Worm (Caenorhabditis elegans) whole organism, L4 larva: ENCODE results near the gene cyp-14A1.
A peak's percentile ranks its signal among the peaks of the same experiment; 100 is the strongest.

ENCODE experiments used
- F10B5.3 ChIP-seq: sonication (generic microtip); optimal IDR thresholded peaks from 2 replicates; lab custom pipeline; 2016; ENCODE audit warnings: mild to moderate bottlenecking, missing genetic modification characterization, missing compliant biosample characterization
- F44E2.7 ChIP-seq: fragments of 200-800 bp; sonication (Bioruptor generic); IDR thresholded peaks from 2 replicates; pipeline ENCODE4 v2.1.2; 2022; ENCODE audit warnings: missing genetic modification characterization, missing compliant biosample characterization
- F49E8.2 ChIP-seq: sonication (generic microtip); optimal IDR thresholded peaks from 2 replicates; lab custom pipeline; 2016; ENCODE audit warnings: missing compliant biosample characterization, mild to moderate bottlenecking, missing genetic modification characterization, borderline replicate concordance
- R02D3.7 ChIP-seq: fragments of 150-350 bp; sonication (generic microtip); optimal IDR thresholded peaks from 3 replicates; lab custom pipeline; 2014; ENCODE audit warnings: missing biosample characterization, missing genetic modification characterization
- Y105C5A.15 ChIP-seq: fragments of 200-800 bp; sonication (Bioruptor generic); IDR thresholded peaks from 2 replicates; pipeline ENCODE4 v1.3.6; 2022; ENCODE audit warnings: missing genetic modification characterization, missing compliant biosample characterization
- Y75B8A.6 ChIP-seq: fragments of 200-800 bp; sonication (Bioruptor generic); IDR thresholded peaks from 2 replicates; pipeline ENCODE4 v1.3.6; 2022; ENCODE audit warnings: missing genetic modification reagents, missing genetic modification characterization, missing compliant biosample characterization
- ZK337.2 ChIP-seq: fragments of 200-800 bp; sonication (Bioruptor generic); IDR thresholded peaks from 2 replicates; pipeline ENCODE4 v1.3.6; 2022; ENCODE audit warnings: missing genetic modification reagents, missing genetic modification characterization, missing compliant biosample characterization
- ZK546.5 ChIP-seq, 2 experiments: sonication (generic microtip); optimal IDR thresholded peaks; 2 replicates each; lab custom pipeline; 2017; ENCODE audit warnings: missing biosample characterization in 2 of 2, missing genetic modification characterization in 2 of 2
- attf-4 ChIP-seq: sonication (generic microtip); optimal IDR thresholded peaks from 3 replicates; lab custom pipeline; 2017; ENCODE audit warnings: missing biosample characterization, missing genetic modification characterization
- ceh-20 ChIP-seq: fragments of 200-800 bp; sonication (Bioruptor generic); IDR thresholded peaks from 2 replicates; pipeline ENCODE4 v1.3.6; 2022; ENCODE audit warnings: missing genetic modification reagents, missing genetic modification characterization, missing compliant biosample characterization
- ceh-32 ChIP-seq: sonication (generic microtip); optimal IDR thresholded peaks from 2 replicates; lab custom pipeline; 2016; ENCODE audit warnings: mild to moderate bottlenecking, missing genetic modification characterization, missing compliant biosample characterization; ENCODE audit not compliant: poor library complexity
- cey-2 ChIP-seq: sonication (generic microtip); optimal IDR thresholded peaks from 3 replicates; lab custom pipeline; 2017; ENCODE audit warnings: missing genetic modification characterization, mild to moderate bottlenecking, missing compliant biosample characterization, antibody characterized with exemption, borderline replicate concordance; ENCODE audit not compliant: insufficient read depth
- daf-12 ChIP-seq: fragments of 150-350 bp; optimal IDR thresholded peaks from 2 replicates; lab custom pipeline; 2014; ENCODE audit warnings: missing biosample characterization, missing genetic modification reagents, missing genetic modification characterization
- dmd-9 ChIP-seq: fragments of 200-800 bp; sonication (Bioruptor generic); IDR thresholded peaks from 2 replicates; pipeline ENCODE4 v1.3.6; 2022; ENCODE audit warnings: missing genetic modification reagents, missing genetic modification characterization, missing compliant biosample characterization
- dpl-1 ChIP-seq: fragments of 150-350 bp; optimal IDR thresholded peaks from 2 replicates; lab custom pipeline; 2014; ENCODE audit warnings: missing biosample characterization, missing genetic modification reagents, missing genetic modification characterization
- duxl-1 ChIP-seq: sonication (generic microtip); optimal IDR thresholded peaks from 2 replicates; lab custom pipeline; 2016; ENCODE audit warnings: mild to moderate bottlenecking, missing genetic modification characterization, moderate library complexity, missing compliant biosample characterization; ENCODE audit not compliant: poor library complexity
- dve-1 ChIP-seq: sonication (generic microtip); optimal IDR thresholded peaks from 2 replicates; lab custom pipeline; 2017; ENCODE audit warnings: antibody characterized with exemption, mild to moderate bottlenecking, missing genetic modification characterization, missing compliant biosample characterization; ENCODE audit not compliant: insufficient read depth
- egl-43 ChIP-seq: fragments of 200-800 bp; sonication (Bioruptor generic); IDR thresholded peaks from 2 replicates; pipeline ENCODE4 v1.3.6; 2022; ENCODE audit warnings: missing genetic modification reagents, missing genetic modification characterization, missing compliant biosample characterization
- fkh-10 ChIP-seq: fragments of 150-350 bp; optimal IDR thresholded peaks from 2 replicates; lab custom pipeline; 2014; ENCODE audit warnings: missing biosample characterization, missing genetic modification reagents, missing genetic modification characterization
- fos-1 ChIP-seq: fragments of 150-350 bp; optimal IDR thresholded peaks from 2 replicates; lab custom pipeline; 2014; ENCODE audit warnings: missing biosample characterization, missing genetic modification characterization
- hif-1 ChIP-seq, 2 experiments: sonication (generic microtip); optimal IDR thresholded peaks; 2 replicates each; lab custom pipeline; 2016 to 2017; ENCODE audit warnings: missing compliant biosample characterization in 2 of 2, missing genetic modification characterization in 2 of 2, missing genetic modification reagents in 2 of 2, missing genotype in 2 of 2, mild to moderate bottlenecking in 1 of 2
- hlh-30 ChIP-seq: sonication (generic microtip); optimal IDR thresholded peaks from 2 replicates; lab custom pipeline; 2017; ENCODE audit warnings: antibody characterized with exemption, mild to moderate bottlenecking, missing genetic modification characterization, missing compliant biosample characterization; ENCODE audit not compliant: insufficient read depth
- lim-7 ChIP-seq: fragments of 200-800 bp; sonication (Bioruptor generic); IDR thresholded peaks from 2 replicates; pipeline ENCODE4 v1.3.6; 2022; ENCODE audit warnings: missing genetic modification characterization, missing compliant biosample characterization
- lin-1 ChIP-seq: fragments of 200-800 bp; sonication (Bioruptor generic); IDR thresholded peaks from 2 replicates; pipeline ENCODE4 v1.3.6; 2022; ENCODE audit warnings: missing genetic modification reagents, missing genetic modification characterization, missing compliant biosample characterization
- lin-13 ChIP-seq: fragments of 150-350 bp; optimal IDR thresholded peaks from 2 replicates; lab custom pipeline; 2014; ENCODE audit warnings: missing biosample characterization, missing genetic modification reagents, missing genetic modification characterization
- lin-29 ChIP-seq: fragments of 200-800 bp; sonication (Bioruptor generic); IDR thresholded peaks from 2 replicates; pipeline ENCODE4 v1.3.6; 2022; ENCODE audit warnings: missing genetic modification reagents, missing genetic modification characterization, missing compliant biosample characterization
- lin-39 ChIP-seq: fragments of 150-350 bp; optimal IDR thresholded peaks from 2 replicates; lab custom pipeline; 2014; ENCODE audit warnings: missing biosample characterization, missing genetic modification reagents, missing genetic modification characterization
- lir-3 ChIP-seq: sonication (generic microtip); optimal IDR thresholded peaks from 2 replicates; lab custom pipeline; 2016; ENCODE audit warnings: mild to moderate bottlenecking, missing genetic modification characterization, missing compliant biosample characterization
- madf-5 ChIP-seq, 2 experiments: fragments of 200-800 bp; sonication (Bioruptor generic); IDR thresholded peaks; 2 replicates each; pipeline ENCODE4 v1.3.6; 2022; ENCODE audit warnings: missing compliant biosample characterization in 2 of 2, missing genetic modification characterization in 2 of 2
- madf-9 ChIP-seq: fragments of 200-800 bp; sonication (Bioruptor generic); conservative IDR thresholded peaks from 2 replicates; pipeline ENCODE4 v1.3.6; 2022; ENCODE audit warnings: missing genetic modification reagents, missing genetic modification characterization, missing compliant biosample characterization
- mdl-1 ChIP-seq, 2 experiments: fragments of 150-350 bp in 1 of 2; sonication (generic microtip) in 1 of 2; optimal IDR thresholded peaks; 2 replicates each; lab custom pipeline; 2014 to 2017; ENCODE audit warnings: missing biosample characterization in 2 of 2, missing genetic modification characterization in 2 of 2
- mdt-29 ChIP-seq: fragments of 200-800 bp; sonication (Bioruptor generic); IDR thresholded peaks from 2 replicates; pipeline ENCODE4 v1.3.6; 2022; ENCODE audit warnings: missing genetic modification reagents, missing genetic modification characterization, missing compliant biosample characterization
- mxl-2 ChIP-seq: fragments of 200-800 bp; sonication (Bioruptor generic); conservative IDR thresholded peaks from 2 replicates; pipeline ENCODE4 v1.3.6; 2022; ENCODE audit warnings: missing genetic modification reagents, missing genetic modification characterization, missing compliant biosample characterization
- nhr-11 ChIP-seq: fragments of 150-350 bp; optimal IDR thresholded peaks from 2 replicates; lab custom pipeline; 2014; ENCODE audit warnings: missing biosample characterization, missing genetic modification characterization
- nhr-111 ChIP-seq: fragments of 200-800 bp; sonication (Bioruptor generic); optimal IDR thresholded peaks from 2 replicates; lab custom pipeline; 2018; ENCODE audit warnings: mild to moderate bottlenecking, missing genetic modification characterization, missing compliant biosample characterization
- nhr-25 ChIP-seq: sonication (generic microtip); optimal IDR thresholded peaks from 2 replicates; lab custom pipeline; 2017; ENCODE audit warnings: missing genetic modification characterization, mild to moderate bottlenecking, missing compliant biosample characterization, antibody characterized with exemption, moderate library complexity, borderline replicate concordance; ENCODE audit not compliant: insufficient read depth
- nhr-41 ChIP-seq: fragments of 200-800 bp; sonication (Bioruptor generic); IDR thresholded peaks from 2 replicates; pipeline ENCODE4 v1.3.6; 2022; ENCODE audit warnings: missing genetic modification reagents, missing genetic modification characterization, missing compliant biosample characterization
- nhr-48 ChIP-seq: sonication (generic microtip); optimal IDR thresholded peaks from 2 replicates; lab custom pipeline; 2016; ENCODE audit warnings: mild to moderate bottlenecking, missing genetic modification characterization, missing compliant biosample characterization
- nhr-77 ChIP-seq: fragments of 150-350 bp; optimal IDR thresholded peaks from 2 replicates; lab custom pipeline; 2014; ENCODE audit warnings: missing biosample characterization, missing genetic modification characterization
- php-3 ChIP-seq: fragments of 200-800 bp; sonication (Bioruptor generic); IDR thresholded peaks from 2 replicates; pipeline ENCODE4 v1.3.6; 2022; ENCODE audit warnings: missing genetic modification reagents, missing genetic modification characterization, missing compliant biosample characterization
- rbr-2 ChIP-seq: sonication (generic microtip); optimal IDR thresholded peaks from 2 replicates; lab custom pipeline; 2016; ENCODE audit warnings: missing genotype, missing genetic modification characterization, missing compliant biosample characterization
- sdz-12 ChIP-seq: fragments of 200-800 bp; sonication (Bioruptor generic); optimal IDR thresholded peaks from 2 replicates; lab custom pipeline; 2018; ENCODE audit warnings: mild to moderate bottlenecking, missing genetic modification characterization, missing compliant biosample characterization
- set-16 ChIP-seq: fragments of 200-800 bp; sonication (Bioruptor generic); IDR thresholded peaks from 2 replicates; pipeline ENCODE4 v1.3.6; 2022; ENCODE audit warnings: missing genetic modification reagents, missing genetic modification characterization, missing compliant biosample characterization
- skn-1 ChIP-seq: fragments of 150-350 bp; optimal IDR thresholded peaks from 2 replicates; lab custom pipeline; 2014; ENCODE audit warnings: missing biosample characterization, missing genetic modification characterization
- tag-97 ChIP-seq: fragments of 200-800 bp; sonication (Bioruptor generic); IDR thresholded peaks from 2 replicates; pipeline ENCODE4 v1.3.6; 2022; ENCODE audit warnings: missing genetic modification characterization, missing compliant biosample characterization
- unc-39 ChIP-seq: sonication (generic microtip); optimal IDR thresholded peaks from 2 replicates; lab custom pipeline; 2017; ENCODE audit warnings: missing biosample characterization, missing genetic modification characterization
- zag-1 ChIP-seq: fragments of 150-350 bp; optimal IDR thresholded peaks from 2 replicates; lab custom pipeline; 2014; ENCODE audit warnings: missing biosample characterization, missing genetic modification characterization
- zfp-2 ChIP-seq: sonication (generic microtip); optimal IDR thresholded peaks from 2 replicates; lab custom pipeline; 2016; ENCODE audit warnings: mild to moderate bottlenecking, missing genetic modification characterization, missing compliant biosample characterization
- ztf-11 ChIP-seq: fragments of 150-350 bp; optimal IDR thresholded peaks from 2 replicates; lab custom pipeline; 2014; ENCODE audit warnings: missing biosample characterization, missing genetic modification characterization
- ztf-7 ChIP-seq: fragments of 150-350 bp; optimal IDR thresholded peaks from 2 replicates; lab custom pipeline; 2014; ENCODE audit warnings: missing biosample characterization, missing genetic modification characterization

The cyp-14A1 gene

ce11 chrX:13311641-13312423, 44.7 kb upstream of the cyp-14A1 start, which contains the start of gene F46G10.1 (continued):
- TF ChIP-seq lir-3 (tag; lab: Kevin White, UChicago) (no peak), ZK337.2 (GFP tag; lab: Robert Waterston, UW) (no peak), rbr-2 (tag; lab: Kevin White, UChicago) (no peak), R02D3.7 (tag; lab: Kevin White, UChicago) (no peak), unc-39 (tag; lab: Kevin White, UChicago) (no peak), mdt-29 (GFP tag; lab: Robert Waterston, UW) (no peak), hif-1 (tag; optimal IDR thresholded peaks at IDR 0.05; lab: Kevin White, UChicago) (no peak), cey-2 (no peak), skn-1 (tag; lab: Kevin White, UChicago) (no peak), ztf-7 (tag; lab: Kevin White, UChicago) (peak; percentile 26), madf-9 (GFP tag; lab: Robert Waterston, UW) (no peak), ceh-20 (GFP tag; lab: Robert Waterston, UW) (no peak), duxl-1 (no peak), zfp-2 (tag; lab: Kevin White, UChicago) (no peak), lim-7 (no peak), Y75B8A.6 (GFP tag; lab: Robert Waterston, UW) (no peak), madf-5 (GFP tag; IDR thresholded peaks at IDR 0.05; lab: Robert Waterston, UW) (no peak), fos-1 (no peak), dmd-9 (no peak), ceh-32 (no peak), attf-4 (tag; lab: Kevin White, UChicago) (no peak), sdz-12 (GFP tag; lab: Kevin White, UChicago) (no peak), Y105C5A.15 (GFP tag; lab: Robert Waterston, UW) (no peak), F10B5.3 (tag; lab: Kevin White, UChicago) (no peak), nhr-48 (tag; lab: Kevin White, UChicago) (no peak), nhr-41 (GFP tag; lab: Robert Waterston, UW) (no peak), dve-1 (peak; percentile 70), fkh-10 (no peak), zag-1 (tag; lab: Kevin White, UChicago) (no peak), tag-97 (no peak), ZK546.5 (tag; optimal IDR thresholded peaks at IDR 0.05; lab: Kevin White, UChicago) (no peak), F49E8.2 (no peak), set-16 (no peak), mxl-2 (GFP tag; lab: Robert Waterston, UW) (no peak), nhr-11 (tag; lab: Kevin White, UChicago) (no peak), nhr-77 (tag; lab: Kevin White, UChicago) (peak; percentile 39), dpl-1 (no peak), lin-1 (GFP tag; lab: Robert Waterston, UW) (no peak), nhr-25 (no peak), lin-13 (no peak), nhr-111 (GFP tag; lab: Kevin White, UChicago) (no peak), ztf-11 (tag; lab: Kevin White, UChicago) (no peak), daf-12 (tag; lab: Kevin White, UChicago) (no peak), lin-29 (GFP tag; lab: Robert Waterston, UW) (no peak), php-3 (GFP tag; lab: Robert Waterston, UW) (peak; percentile 28; the same call in 1 of the 2 replicates), mdl-1 (tag; optimal IDR thresholded peaks at IDR 0.05; lab: Kevin White, UChicago) (peak in 1 of 2 experiments; percentile 13), hlh-30 (tag; lab: Kevin White, UChicago) (peak; percentile 21), lin-39 (tag; lab: Kevin White, UChicago) (no peak), F44E2.7 (GFP tag; lab: Robert Waterston, UW) (no peak), egl-43 (GFP tag; lab: Robert Waterston, UW) (no peak)
